Worm (Caenorhabditis elegans) whole organism, L4 larva: Measurements from ENCODE around the gene D1014.4.
A peak's percentile ranks its signal among the peaks of the same experiment; 100 is the strongest.

ENCODE experiments used
- D1046.2 ChIP-seq: fragments of 200-800 bp; sonication (Bioruptor generic); IDR thresholded peaks from 2 replicates; pipeline ENCODE4 v1.3.6; 2022; ENCODE audit warnings: missing genetic modification characterization, missing compliant biosample characterization
- F26F4.8 ChIP-seq: fragments of 200-800 bp; sonication (Bioruptor generic); conservative IDR thresholded peaks from 2 replicates; pipeline ENCODE4 v1.3.6; 2022; ENCODE audit warnings: missing genetic modification characterization, missing compliant biosample characterization
- F37D6.2 ChIP-seq: sonication (generic microtip); optimal IDR thresholded peaks from 2 replicates; lab custom pipeline; 2016; ENCODE audit warnings: mild to moderate bottlenecking, missing genetic modification characterization, missing compliant biosample characterization
- T20F7.1 ChIP-seq: fragments of 200-800 bp; sonication (Bioruptor generic); optimal IDR thresholded peaks from 2 replicates; lab custom pipeline; 2018; ENCODE audit warnings: mild to moderate bottlenecking, missing genetic modification characterization, missing compliant biosample characterization
- T26A8.4 ChIP-seq: fragments of 200-800 bp; sonication (Bioruptor generic); IDR thresholded peaks from 2 replicates; pipeline ENCODE4 v1.3.6; 2022; ENCODE audit warnings: missing genetic modification characterization, missing compliant biosample characterization
- Y105C5A.15 ChIP-seq: fragments of 200-800 bp; sonication (Bioruptor generic); IDR thresholded peaks from 2 replicates; pipeline ENCODE4 v1.3.6; 2022; ENCODE audit warnings: missing genetic modification characterization, missing compliant biosample characterization
- aha-1 ChIP-seq: fragments of 150-350 bp; peaks from one replicate; lab custom pipeline; 2014; ENCODE audit warnings: missing biosample characterization, missing genetic modification characterization
- ama-1 ChIP-seq: fragments of 150-350 bp; optimal IDR thresholded peaks from 2 replicates; lab custom pipeline; 2014; ENCODE audit warnings: inconsistent platforms, mixed read lengths
- ceh-20 ChIP-seq: fragments of 200-800 bp; sonication (Bioruptor generic); IDR thresholded peaks from 2 replicates; pipeline ENCODE4 v1.3.6; 2022; ENCODE audit warnings: missing genetic modification reagents, missing genetic modification characterization, missing compliant biosample characterization
- ceh-32 ChIP-seq: sonication (generic microtip); optimal IDR thresholded peaks from 2 replicates; lab custom pipeline; 2016; ENCODE audit warnings: mild to moderate bottlenecking, missing genetic modification characterization, missing compliant biosample characterization; ENCODE audit not compliant: poor library complexity
- ceh-44 ChIP-seq: fragments of 200-800 bp; sonication (Bioruptor generic); IDR thresholded peaks from 2 replicates; pipeline ENCODE4 v1.3.6; 2022; ENCODE audit warnings: missing genetic modification reagents, missing genetic modification characterization, missing compliant biosample characterization
- daf-12 ChIP-seq: fragments of 150-350 bp; optimal IDR thresholded peaks from 2 replicates; lab custom pipeline; 2014; ENCODE audit warnings: missing biosample characterization, missing genetic modification reagents, missing genetic modification characterization
- daf-16 ChIP-seq, 3 experiments: sonication (generic microtip); optimal IDR thresholded peaks; 2 replicates each; lab custom pipeline; 2016 to 2017; ENCODE audit warnings: missing genetic modification characterization in 3 of 3, missing genetic modification reagents in 3 of 3, mild to moderate bottlenecking in 2 of 3, missing compliant biosample characterization in 2 of 3, missing biosample characterization in 1 of 3, moderate library complexity in 1 of 3
- dmd-6 ChIP-seq: fragments of 200-800 bp; sonication (Bioruptor generic); IDR thresholded peaks from 2 replicates; pipeline ENCODE4 v1.3.6; 2022; ENCODE audit warnings: missing genetic modification reagents, missing genetic modification characterization, missing compliant biosample characterization
- dve-1 ChIP-seq: sonication (generic microtip); optimal IDR thresholded peaks from 2 replicates; lab custom pipeline; 2017; ENCODE audit warnings: antibody characterized with exemption, mild to moderate bottlenecking, missing genetic modification characterization, missing compliant biosample characterization; ENCODE audit not compliant: insufficient read depth
- hif-1 ChIP-seq, 2 experiments: sonication (generic microtip); optimal IDR thresholded peaks; 2 replicates each; lab custom pipeline; 2016 to 2017; ENCODE audit warnings: missing compliant biosample characterization in 2 of 2, missing genetic modification characterization in 2 of 2, missing genetic modification reagents in 2 of 2, missing genotype in 2 of 2, mild to moderate bottlenecking in 1 of 2
- hlh-11 ChIP-seq: fragments of 200-800 bp; sonication (Bioruptor generic); optimal IDR thresholded peaks from 2 replicates; lab custom pipeline; 2018; ENCODE audit warnings: mild to moderate bottlenecking, missing genetic modification characterization, missing compliant biosample characterization
- hlh-30 ChIP-seq: sonication (generic microtip); optimal IDR thresholded peaks from 2 replicates; lab custom pipeline; 2017; ENCODE audit warnings: antibody characterized with exemption, mild to moderate bottlenecking, missing genetic modification characterization, missing compliant biosample characterization; ENCODE audit not compliant: insufficient read depth
- hmg-1.1 ChIP-seq: fragments of 200-800 bp; sonication (Bioruptor generic); IDR thresholded peaks from 2 replicates; pipeline ENCODE4 v1.3.6; 2022; ENCODE audit warnings: missing genetic modification reagents, missing genetic modification characterization, missing compliant biosample characterization
- lin-13 ChIP-seq: fragments of 150-350 bp; optimal IDR thresholded peaks from 2 replicates; lab custom pipeline; 2014; ENCODE audit warnings: missing biosample characterization, missing genetic modification reagents, missing genetic modification characterization
- lin-29 ChIP-seq: fragments of 200-800 bp; sonication (Bioruptor generic); IDR thresholded peaks from 2 replicates; pipeline ENCODE4 v1.3.6; 2022; ENCODE audit warnings: missing genetic modification reagents, missing genetic modification characterization, missing compliant biosample characterization
- lin-38 ChIP-seq: fragments of 200-800 bp; sonication (Bioruptor generic); IDR thresholded peaks from 2 replicates; pipeline ENCODE4 v1.3.6; 2022; ENCODE audit warnings: missing genetic modification reagents, missing genetic modification characterization, missing compliant biosample characterization
- lsy-2 ChIP-seq, 2 experiments: fragments of 150-350 bp in 1 of 2; sonication (generic microtip) in 1 of 2; optimal IDR thresholded peaks; 2 replicates each; lab custom pipeline; 2014 to 2017; ENCODE audit warnings: missing biosample characterization in 2 of 2, missing genetic modification characterization in 2 of 2
- madf-9 ChIP-seq: fragments of 200-800 bp; sonication (Bioruptor generic); conservative IDR thresholded peaks from 2 replicates; pipeline ENCODE4 v1.3.6; 2022; ENCODE audit warnings: missing genetic modification reagents, missing genetic modification characterization, missing compliant biosample characterization
- mxl-3 ChIP-seq: fragments of 200-800 bp; sonication (Bioruptor generic); optimal IDR thresholded peaks from 2 replicates; lab custom pipeline; 2018; ENCODE audit warnings: mild to moderate bottlenecking, missing genetic modification characterization, missing compliant biosample characterization
- nhr-237 ChIP-seq: sonication (generic microtip); optimal IDR thresholded peaks from 2 replicates; lab custom pipeline; 2017; ENCODE audit warnings: missing biosample characterization, missing genetic modification characterization
- nhr-28 ChIP-seq: fragments of 150-350 bp; optimal IDR thresholded peaks from 2 replicates; lab custom pipeline; 2014; ENCODE audit warnings: missing biosample characterization, missing genetic modification characterization
- nhr-6 ChIP-seq: fragments of 150-350 bp; optimal IDR thresholded peaks from 2 replicates; lab custom pipeline; 2014; ENCODE audit warnings: missing biosample characterization, missing genetic modification characterization
- nhr-76 ChIP-seq: fragments of 150-350 bp; optimal IDR thresholded peaks from 2 replicates; lab custom pipeline; 2014; ENCODE audit warnings: missing biosample characterization, missing genetic modification characterization
- pha-4 ChIP-seq, 2 experiments: fragments of 150-350 bp in 1 of 2; fragments of 200-800 bp in 1 of 2; sonication (Bioruptor generic) in 1 of 2; IDR thresholded peaks in 1 of 2; optimal IDR thresholded peaks in 1 of 2; 2 replicates each; pipeline versions ENCODE4 v1.3.6 to Lab custom; 2014 to 2022; ENCODE audit warnings: missing genetic modification characterization in 2 of 2, missing genetic modification reagents in 2 of 2, missing biosample characterization in 1 of 2, missing compliant biosample characterization in 1 of 2
- php-3 ChIP-seq: fragments of 200-800 bp; sonication (Bioruptor generic); IDR thresholded peaks from 2 replicates; pipeline ENCODE4 v1.3.6; 2022; ENCODE audit warnings: missing genetic modification reagents, missing genetic modification characterization, missing compliant biosample characterization
- sdz-12 ChIP-seq: fragments of 200-800 bp; sonication (Bioruptor generic); optimal IDR thresholded peaks from 2 replicates; lab custom pipeline; 2018; ENCODE audit warnings: mild to moderate bottlenecking, missing genetic modification characterization, missing compliant biosample characterization
- skn-1 ChIP-seq: fragments of 150-350 bp; optimal IDR thresholded peaks from 2 replicates; lab custom pipeline; 2014; ENCODE audit warnings: missing biosample characterization, missing genetic modification characterization
- snpc-4 ChIP-seq: fragments of 150-350 bp; optimal IDR thresholded peaks from 2 replicates; lab custom pipeline; 2014; ENCODE audit warnings: missing biosample characterization, missing genetic modification characterization
- spr-3 ChIP-seq: fragments of 200-800 bp; sonication (Bioruptor generic); optimal IDR thresholded peaks from 2 replicates; lab custom pipeline; 2018; ENCODE audit warnings: mild to moderate bottlenecking, missing genetic modification characterization, missing compliant biosample characterization
- unc-62 ChIP-seq, 3 experiments: fragments of 150-350 bp in 1 of 3; sonication (generic microtip); optimal IDR thresholded peaks in 2 of 3; peaks in 1 of 3; 1 replicate in 1 of 3; 2 replicates in 2 of 3; lab custom pipeline; 2014 to 2017; ENCODE audit warnings: missing biosample characterization in 3 of 3, missing genetic modification characterization in 3 of 3, missing genetic modification reagents in 3 of 3, missing genotype in 1 of 3
- zip-2 ChIP-seq: fragments of 150-350 bp; optimal IDR thresholded peaks from 2 replicates; lab custom pipeline; 2014; ENCODE audit warnings: missing biosample characterization, missing genetic modification characterization

Gene D1014.4

DNA sequence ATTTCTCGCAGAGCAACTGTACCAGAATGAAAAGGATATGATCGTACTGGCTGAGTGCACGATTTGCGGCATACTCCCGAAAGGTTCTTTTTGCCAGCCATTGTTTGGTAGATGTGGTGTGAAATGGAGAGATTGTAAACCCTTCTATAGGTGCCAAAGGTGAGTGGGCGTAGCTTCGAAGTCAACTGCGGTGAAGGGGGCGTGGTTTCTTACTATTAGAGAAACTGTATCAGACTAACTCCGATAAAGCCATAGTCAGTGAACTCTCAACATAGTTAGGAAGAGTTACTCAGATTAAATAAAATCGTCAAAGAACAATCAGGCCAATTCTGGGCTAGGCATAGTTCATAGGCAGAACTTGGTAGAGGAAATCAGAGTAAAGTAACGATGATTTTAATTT, 44.3 kb downstream of the D1014.4 start, which contains the start of gene F20D6.9:
F20D6.9 (minus strand) TSS at position 101 of the 400 bp plus-strand sequence.
- TF ChIP-seq T20F7.1 (GFP tag; lab: Kevin White, UChicago) (no peak), ama-1 (no peak), aha-1 (peak; percentile 26), snpc-4 (no peak)

ce11 chrV:8178279-8178678, 45.3 kb downstream of the D1014.4 start:
- TF ChIP-seq T26A8.4 (GFP tag; lab: Robert Waterston, UW): no peak
- no peak for TF ChIP-seq D1046.2 (GFP tag; lab: Robert Waterston, UW)

ce11 chrV:8178914-8179542, 46.0 kb downstream of the D1014.4 start, which contains the start of gene srp-7:
srp-7 (plus strand) TSS chrV:8179126.
- TF ChIP-seq nhr-6 (tag; lab: Kevin White, UChicago) (peak; percentile 62), sdz-12 (GFP tag; lab: Kevin White, UChicago) (no peak), D1046.2 (GFP tag; lab: Robert Waterston, UW) (0 out of 2 replicates have a peak, but pooled peaks have one; percentile 66), daf-16 (GFP tag; optimal IDR thresholded peaks at IDR 0.05; lab: Kevin White, UChicago) (no peak), daf-16 (tag; optimal IDR thresholded peaks at IDR 0.05; lab: Kevin White, UChicago) (peak; percentile 89), ceh-20 (GFP tag; lab: Robert Waterston, UW) (0 out of 2 replicates have a peak, but pooled peaks have one; percentile 15), madf-9 (0 out of 2 replicates have a peak, but pooled peaks have one; percentile 25), hlh-30 (tag; lab: Kevin White, UChicago) (peak; percentile 0), mxl-3 (GFP tag; lab: Kevin White, UChicago) (peak; percentile 5), nhr-76 (tag; lab: Kevin White, UChicago) (no peak), nhr-28 (peak; percentile 12), hlh-11 (tag; lab: Kevin White, UChicago) (peak; percentile 35), php-3 (0 out of 2 replicates have a peak, but pooled peaks have one; percentile 8), ceh-44 (GFP tag; lab: Robert Waterston, UW) (peak; percentile 62; the same call in 1 of the 2 replicates), pha-4 (GFP tag; IDR thresholded peaks at IDR 0.05; lab: Robert Waterston, UW) (no peak), pha-4 (tag; optimal IDR thresholded peaks at IDR 0.05; lab: Kevin White, UChicago) (no peak), hmg-1.1 (GFP tag; lab: Robert Waterston, UW) (peak; percentile 51; the same call in 1 of the 2 replicates), unc-62 (GFP tag; optimal IDR thresholded peaks at IDR 0.05 in 1 of 2; lab: Kevin White, UChicago) (no peak), unc-62 (tag; optimal IDR thresholded peaks at IDR 0.05; lab: Kevin White, UChicago) (no peak), nhr-237 (no peak), lin-13 (GFP tag; lab: Kevin White, UChicago) (peak; percentile 48), dmd-6 (GFP tag; lab: Robert Waterston, UW) (peak; percentile 47; the same call in 1 of the 2 replicates), dve-1 (tag; lab: Kevin White, UChicago) (peak; percentile 64), lin-38 (GFP tag; lab: Robert Waterston, UW) (peak; percentile 89), lsy-2 (tag; optimal IDR thresholded peaks at IDR 0.05; lab: Kevin White, UChicago) (peak in 1 of 2 experiments; percentile 36)

- TF ChIP-seq lin-38 (GFP tag; lab: Robert Waterston, UW): peak; percentile 68
These were observed 47.7 kb downstream of the D1014.4 start for ce11 chrV:8180745-8181144.

ce11 chrV:8183384-8183783, 50.4 kb downstream of the D1014.4 start, which contains the start of gene srp-8:
srp-8 (plus strand) TSS chrV:8183684.
- TF ChIP-seq ceh-32 (tag; lab: Kevin White, UChicago) (no peak), spr-3 (GFP tag; lab: Kevin White, UChicago) (no peak), F37D6.2 (tag; lab: Kevin White, UChicago) (no peak), zip-2 (tag; lab: Kevin White, UChicago) (no peak), daf-12 (tag; lab: Kevin White, UChicago) (no peak), skn-1 (tag; lab: Kevin White, UChicago) (no peak), lin-29 (no peak), hif-1 (tag; optimal IDR thresholded peaks at IDR 0.05; lab: Kevin White, UChicago) (no peak), F26F4.8 (GFP tag; lab: Robert Waterston, UW) (no peak), D1046.2 (GFP tag; lab: Robert Waterston, UW) (no peak), Y105C5A.15 (GFP tag; lab: Robert Waterston, UW) (no peak), hlh-11 (tag; lab: Kevin White, UChicago) (no peak)
